Fruit fly (Drosophila melanogaster) whole organism, embryonic: Measurements from ENCODE around the gene JMJD5.

ENCODE experiments used
- CG11560 ChIP-seq: fragments of 200-800 bp; sonication (Bioruptor generic); IDR thresholded peaks from 3 replicates; pipeline ENCODE4 v1.3.6; 2022; ENCODE audit warnings: missing biosample characterization, missing genetic modification characterization
- CG30020 ChIP-seq: fragments of 200-800 bp; optimal IDR thresholded peaks from 2 replicates; lab custom pipeline; 2019; ENCODE audit warnings: missing biosample characterization, mild to moderate bottlenecking, missing genetic modification characterization, moderate library complexity
- CG6175 ChIP-seq: fragments of 200-800 bp; sonication (Bioruptor generic); IDR thresholded peaks from 3 replicates; pipeline ENCODE4 v1.3.6; 2022; ENCODE audit warnings: missing biosample characterization, missing genetic modification characterization
- CG8290 ChIP-seq, 3 experiments: fragments of 200-800 bp; sonication (Bioruptor generic); optimal IDR thresholded peaks; 2 replicates each; lab custom pipeline; 2016 to 2019; ENCODE audit warnings: missing biosample characterization in 3 of 3, missing genetic modification characterization in 3 of 3, mild to moderate bottlenecking in 2 of 3, moderate library complexity in 1 of 3
- Six4 ChIP-seq: fragments of 200-800 bp; sonication (Bioruptor generic); optimal IDR thresholded peaks from 2 replicates; lab custom pipeline; 2016; ENCODE audit warnings: missing biosample characterization, missing genetic modification characterization
- bab2 ChIP-seq: fragments of 200-800 bp; sonication (Bioruptor generic); optimal IDR thresholded peaks from 2 replicates; lab custom pipeline; 2016; ENCODE audit warnings: missing biosample characterization, missing genetic modification characterization
- br ChIP-seq: fragments of >200 bp; optimal IDR thresholded peaks from 2 replicates; lab custom pipeline; 2017
- fd96Cb ChIP-seq: fragments of 200-800 bp; sonication (Bioruptor generic); optimal IDR thresholded peaks from 2 replicates; lab custom pipeline; 2018; ENCODE audit warnings: missing biosample characterization, mild to moderate bottlenecking, missing genetic modification characterization, moderate library complexity

DNA sequence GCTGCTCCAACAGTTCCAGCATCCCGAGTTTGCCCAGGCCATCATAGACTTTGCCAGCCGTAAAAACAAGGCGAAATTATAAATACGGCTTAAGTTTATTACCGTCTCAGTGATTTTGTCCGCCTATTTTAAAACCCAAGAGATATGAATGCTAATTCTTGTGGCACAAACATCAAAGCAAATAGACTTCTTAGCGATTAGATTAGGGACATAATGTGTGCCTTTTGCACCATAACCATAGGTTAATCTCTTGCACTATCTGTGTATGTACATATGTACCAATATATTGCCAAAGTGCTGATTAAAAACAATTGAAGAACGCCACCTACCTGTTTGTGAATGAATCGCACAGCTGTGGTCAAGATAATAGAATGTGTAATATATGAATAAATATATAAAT, 11.1 kb upstream of the JMJD5 start:
- TF ChIP-seq br (lab: Kevin White, UChicago) (no peak), Six4 (GFP tag; lab: Kevin White, UChicago) (no peak), CG30020 (tag; lab: Kevin White, UChicago) (no peak), CG8290 (GFP tag; optimal IDR thresholded peaks at IDR 0.05; lab: Kevin White, UChicago) (no peak), CG8290 (tag; optimal IDR thresholded peaks at IDR 0.05; lab: Kevin White, UChicago) (peak in 1 of 2 experiments; percentile 15), CG11560 (tag; lab: Robert Waterston, UW) (no peak), CG6175 (GFP tag; lab: Robert Waterston, UW) (no peak), bab2 (GFP tag; lab: Kevin White, UChicago) (no peak), fd96Cb (tag; lab: Kevin White, UChicago) (no peak)
